Fruit fly (Drosophila melanogaster): ENCODE measurements around the gene CG8661.

The CG8661 gene

dm6 chrX:17302202-17303061, 18.1 kb upstream of the CG8661 start:
- TF ChIP-seq topi (GFP tag; optimal IDR thresholded peaks at IDR 0.05) (no peak), fd85E (GFP tag; optimal IDR thresholded peaks at IDR 0.05) (no peak), CG6854 (GFP tag; optimal IDR thresholded peaks at IDR 0.05) (peak; percentile 43), ss (GFP tag; optimal IDR thresholded peaks at IDR 0.05) (peak in 1 of 2 experiments; percentile 1), CG9139 (GFP tag; optimal IDR thresholded peaks at IDR 0.05) (no peak), Eip75B (GFP tag; optimal IDR thresholded peaks at IDR 0.05) (no peak), Eip93F (GFP tag; optimal IDR thresholded peaks at IDR 0.05) (no peak), Eip78C (GFP tag) (peak; percentile 19), Sox15 (GFP tag; optimal IDR thresholded peaks at IDR 0.05) (no peak), dsx (GFP tag; optimal IDR thresholded peaks at IDR 0.05; ENCODE audit: poor library complexity, severe bottlenecking) (peak; percentile 51), CG8632 (GFP tag; optimal IDR thresholded peaks at IDR 0.05) (no peak), CG11902 (GFP tag; optimal IDR thresholded peaks at IDR 0.05) (no peak), svp (GFP tag) (peak; percentile 98), salr (GFP tag; optimal IDR thresholded peaks at IDR 0.05) (no peak), CG11294 (GFP tag; IDR thresholded peaks at IDR 0.05) (no peak), Sox14 (GFP tag; optimal IDR thresholded peaks at IDR 0.05) (peak; percentile 15)

- no peak for TF ChIP-seq pdm3 (GFP tag; optimal IDR thresholded peaks at IDR 0.05)
- 0 out of 3 replicates have a peak, but pooled peaks have one; percentile 24 for TF ChIP-seq eg (GFP tag; IDR thresholded peaks at IDR 0.05)
- no peak for TF ChIP-seq dac (GFP tag; optimal IDR thresholded peaks at IDR 0.05)
- TF ChIP-seq CG4318 (GFP tag; optimal IDR thresholded peaks at IDR 0.05) = no peak
- TF ChIP-seq vri (GFP tag; optimal IDR thresholded peaks at IDR 0.05) = peak; percentile 19
- peak; percentile 13 for TF ChIP-seq svp (GFP tag)
- TF ChIP-seq Eip93F (GFP tag; optimal IDR thresholded peaks at IDR 0.05) = no peak
- TF ChIP-seq net (GFP tag; optimal IDR thresholded peaks at IDR 0.05) = no peak
- TF ChIP-seq fkh (GFP tag; optimal IDR thresholded peaks at IDR 0.05) = peak; percentile 6
- TF ChIP-seq CG6163 (GFP tag; IDR thresholded peaks at IDR 0.05) = 0 out of 3 replicates have a peak, but pooled peaks have one; percentile 7
- TF ChIP-seq Eip78C (GFP tag) = peak; percentile 66
- TF ChIP-seq ss (GFP tag; optimal IDR thresholded peaks at IDR 0.05) = peak in 1 of 2 experiments; percentile 27
Observed at dm6 chrX:17301705-17302104, 17.4 kb upstream of the CG8661 start, which contains the start of gene Fim. Gene Fim, minus strand, starts transcription at chrX:17301929.

dm6 chrX:17300609-17301208, 16.4 kb upstream of the CG8661 start:
- TF ChIP-seq ss (GFP tag; optimal IDR thresholded peaks at IDR 0.05) = peak; percentile 85 to 86
- 0 out of 3 replicates have a peak, but pooled peaks have one; percentile 19 for TF ChIP-seq eg (GFP tag; IDR thresholded peaks at IDR 0.05)
- TF ChIP-seq achi (GFP tag; optimal IDR thresholded peaks at IDR 0.05) = peak; percentile 59
- TF ChIP-seq CG6808 (GFP tag; optimal IDR thresholded peaks at IDR 0.05) = peak; percentile 92
- TF ChIP-seq Met (GFP tag; optimal IDR thresholded peaks at IDR 0.05) = peak; percentile 52
- TF ChIP-seq CG16779 (tag; optimal IDR thresholded peaks at IDR 0.05) = peak; percentile 58
- peak; percentile 71 for TF ChIP-seq CG9139 (GFP tag; optimal IDR thresholded peaks at IDR 0.05)
- TF ChIP-seq fkh (GFP tag; optimal IDR thresholded peaks at IDR 0.05) = peak; percentile 48
- TF ChIP-seq CG6792 (GFP tag; optimal IDR thresholded peaks at IDR 0.05) = peak; percentile 77
- peak; percentile 65; the same call in 2 of the 3 replicates for TF ChIP-seq CG6163 (GFP tag; IDR thresholded peaks at IDR 0.05)
- TF ChIP-seq CG15336 (GFP tag; IDR thresholded peaks at IDR 0.05) = peak; percentile 45; the same call in 1 of the 2 replicates
- peak; percentile 80 for TF ChIP-seq CG1621 (tag; optimal IDR thresholded peaks at IDR 0.05)
- TF ChIP-seq Hr38 (GFP tag; optimal IDR thresholded peaks at IDR 0.05) = no peak
- peak; percentile 78 for TF ChIP-seq Sox15 (GFP tag; optimal IDR thresholded peaks at IDR 0.05)
- peak; percentile 61 for TF ChIP-seq CG6276 (GFP tag; optimal IDR thresholded peaks at IDR 0.05)
- peak; percentile 42 for TF ChIP-seq CG4318 (GFP tag; optimal IDR thresholded peaks at IDR 0.05)
- peak; percentile 93 for TF ChIP-seq CG3032 (tag; optimal IDR thresholded peaks at IDR 0.05)
- peak; percentile 47 for TF ChIP-seq Gug (GFP tag; IDR thresholded peaks at IDR 0.05)
- peak; percentile 85 for TF ChIP-seq CG32006 (GFP tag; optimal IDR thresholded peaks at IDR 0.05)
- peak; percentile 69 for TF ChIP-seq pdm3 (GFP tag; optimal IDR thresholded peaks at IDR 0.05)
- peak; percentile 75 for TF ChIP-seq Hr39 (GFP tag; optimal IDR thresholded peaks at IDR 0.05)
- peak; percentile 52 for TF ChIP-seq fd85E (GFP tag; optimal IDR thresholded peaks at IDR 0.05)
- TF ChIP-seq CG6854 (GFP tag; optimal IDR thresholded peaks at IDR 0.05) = peak; percentile 76
- TF ChIP-seq CG7368 (GFP tag; optimal IDR thresholded peaks at IDR 0.05) = peak; percentile 84
- TF ChIP-seq lz (GFP tag; optimal IDR thresholded peaks at IDR 0.05) = peak; percentile 78
- TF ChIP-seq Lpt (GFP tag; optimal IDR thresholded peaks at IDR 0.05) = peak; percentile 26
- TF ChIP-seq topi (GFP tag; optimal IDR thresholded peaks at IDR 0.05) = peak; percentile 88
- TF ChIP-seq OdsH (GFP tag; optimal IDR thresholded peaks at IDR 0.05) = peak; percentile 61
- TF ChIP-seq Eip75B (GFP tag; optimal IDR thresholded peaks at IDR 0.05) = peak; percentile 87
- TF ChIP-seq net (GFP tag; optimal IDR thresholded peaks at IDR 0.05) = peak; percentile 77
- peak; percentile 57 for TF ChIP-seq dac (GFP tag; optimal IDR thresholded peaks at IDR 0.05)
- TF ChIP-seq CG8119 (GFP tag; IDR thresholded peaks at IDR 0.05) = peak; percentile 65; the same call in 2 of the 3 replicates
- peak; percentile 89 for TF ChIP-seq svp (GFP tag)
- TF ChIP-seq dsx (GFP tag; optimal IDR thresholded peaks at IDR 0.05; ENCODE audit: poor library complexity, severe bottlenecking) = peak; percentile 65

Data from whole organism, prepupa.